Fruit fly (Drosophila melanogaster) whole organism, embryonic: ENCODE results near the gene CG7841.
A peak's percentile ranks its signal among the peaks of the same experiment; 100 is the strongest.

ENCODE experiments used
- Atf6 ChIP-seq: fragments of 200-800 bp; sonication (Bioruptor generic); IDR thresholded peaks from 2 replicates; pipeline ENCODE4 v1.3.6; 2022; ENCODE audit warnings: missing biosample characterization, missing genetic modification characterization
- CG10654 ChIP-seq: fragments of 200-800 bp; sonication (Bioruptor generic); optimal IDR thresholded peaks from 2 replicates; lab custom pipeline; 2016; ENCODE audit warnings: missing biosample characterization, missing genetic modification characterization
- CG11560 ChIP-seq: fragments of 200-800 bp; sonication (Bioruptor generic); IDR thresholded peaks from 3 replicates; pipeline ENCODE4 v1.3.6; 2022; ENCODE audit warnings: missing biosample characterization, missing genetic modification characterization
- CG12071 ChIP-seq: fragments of 200-800 bp; sonication (Bioruptor generic); optimal IDR thresholded peaks from 3 replicates; lab custom pipeline; 2018; ENCODE audit warnings: missing biosample characterization, mild to moderate bottlenecking, missing genetic modification characterization
- CG12391 ChIP-seq: fragments of 200-800 bp; sonication (Bioruptor generic); optimal IDR thresholded peaks from 3 replicates; lab custom pipeline; 2018; ENCODE audit warnings: missing biosample characterization, mild to moderate bottlenecking, missing genetic modification characterization, moderate library complexity
- CG15514 ChIP-seq: fragments of 200-800 bp; sonication (Bioruptor generic); optimal IDR thresholded peaks from 3 replicates; lab custom pipeline; 2017; ENCODE audit warnings: missing biosample characterization, missing genetic modification characterization, mild to moderate bottlenecking, moderate library complexity, missing genetic modification reagents
- CG17361 ChIP-seq: fragments of 200-800 bp; sonication (Bioruptor generic); IDR thresholded peaks from 3 replicates; pipeline ENCODE4 v1.3.6; 2022; ENCODE audit warnings: missing biosample characterization, missing genetic modification characterization
- CG17385 ChIP-seq: fragments of 200-800 bp; sonication (Bioruptor generic); optimal IDR thresholded peaks from 3 replicates; lab custom pipeline; 2018; ENCODE audit warnings: missing biosample characterization, mild to moderate bottlenecking, missing genetic modification characterization
- CG17829 ChIP-seq: fragments of 200-800 bp; optimal IDR thresholded peaks from 2 replicates; lab custom pipeline; 2019; ENCODE audit warnings: missing biosample characterization, mild to moderate bottlenecking, missing genetic modification characterization, moderate library complexity
- CG3407 ChIP-seq: fragments of 200-800 bp; sonication (Bioruptor generic); optimal IDR thresholded peaks from 2 replicates; lab custom pipeline; 2018; ENCODE audit warnings: missing biosample characterization, mild to moderate bottlenecking, missing genetic modification characterization
- CG4707 ChIP-seq: fragments of 200-800 bp; sonication (Bioruptor generic); optimal IDR thresholded peaks from 2 replicates; lab custom pipeline; 2018; ENCODE audit warnings: missing biosample characterization, mild to moderate bottlenecking, missing genetic modification characterization, moderate library complexity
- CG8388 ChIP-seq: fragments of 200-800 bp; sonication (Bioruptor generic); optimal IDR thresholded peaks from 2 replicates; lab custom pipeline; 2019; ENCODE audit warnings: missing biosample characterization, mild to moderate bottlenecking, missing genetic modification characterization, moderate library complexity
- CG8944 ChIP-seq: fragments of 200-800 bp; sonication (Bioruptor generic); optimal IDR thresholded peaks from 3 replicates; lab custom pipeline; 2016; ENCODE audit warnings: missing biosample characterization, missing genetic modification characterization
- Dfd ChIP-seq, 2 experiments: fragments of >200 bp; optimal IDR thresholded peaks; 2 replicates each; lab custom pipeline; 2017; ENCODE audit warnings: missing biosample characterization in 2 of 2, missing genetic modification characterization in 2 of 2
- Doc3 ChIP-seq: fragments of 200-800 bp; sonication (Bioruptor generic); IDR thresholded peaks from 3 replicates; pipeline ENCODE4 v1.3.6; 2022; ENCODE audit warnings: missing biosample characterization, missing genetic modification characterization; ENCODE audit not compliant: partially characterized antibody
- Drgx ChIP-seq: fragments of 200-800 bp; sonication (Bioruptor generic); IDR thresholded peaks from 2 replicates; pipeline ENCODE4 v1.3.6; 2022; ENCODE audit warnings: missing biosample characterization, missing genetic modification characterization
- HLH3B ChIP-seq: fragments of 200-800 bp; sonication (Bioruptor generic); IDR thresholded peaks from 2 replicates; pipeline ENCODE4 v1.3.6; 2022; ENCODE audit warnings: missing biosample characterization, missing genetic modification characterization
- HLH4C ChIP-seq: fragments of 200-800 bp; sonication (Bioruptor generic); IDR thresholded peaks from 3 replicates; pipeline ENCODE4 v1.3.6; 2022; ENCODE audit warnings: missing biosample characterization, missing genetic modification characterization; ENCODE audit not compliant: partially characterized antibody
- Hand ChIP-seq: fragments of 200-800 bp; sonication (Bioruptor generic); optimal IDR thresholded peaks from 2 replicates; lab custom pipeline; 2017; ENCODE audit warnings: mild to moderate bottlenecking, missing biosample characterization, missing genetic modification reagents, missing genetic modification characterization
- NC2α ChIP-seq: fragments of 200-800 bp; sonication (Bioruptor generic); optimal IDR thresholded peaks from 2 replicates; lab custom pipeline; 2016; ENCODE audit warnings: missing biosample characterization, missing genetic modification characterization
- NC2β ChIP-seq: fragments of 200-800 bp; sonication (Bioruptor generic); optimal IDR thresholded peaks from 2 replicates; lab custom pipeline; 2016; ENCODE audit warnings: missing biosample characterization, missing genetic modification characterization
- Oaz ChIP-seq: fragments of 200-800 bp; sonication (Bioruptor generic); IDR thresholded peaks from 2 replicates; pipeline ENCODE4 v1.3.6; 2022; ENCODE audit warnings: missing biosample characterization, missing genetic modification characterization
- Poxn ChIP-seq: fragments of 200-800 bp; sonication (Bioruptor generic); IDR thresholded peaks from 2 replicates; pipeline ENCODE4 v1.3.6; 2022; ENCODE audit warnings: missing biosample characterization, missing genetic modification characterization
- Rx ChIP-seq: fragments of 200-800 bp; sonication (Bioruptor generic); IDR thresholded peaks from 2 replicates; pipeline ENCODE4 v1.3.6; 2022; ENCODE audit warnings: missing biosample characterization, missing genetic modification characterization
- Sox100B ChIP-seq: fragments of 200-800 bp; sonication (Bioruptor generic); optimal IDR thresholded peaks from 3 replicates; lab custom pipeline; 2018; ENCODE audit warnings: missing biosample characterization, mild to moderate bottlenecking, missing genetic modification characterization
- Stat92E ChIP-seq, 3 experiments: fragments of >200 bp in 2 of 3; fragments of 200-800 bp in 1 of 3; sonication (Bioruptor generic) in 1 of 3; optimal IDR thresholded peaks; 2 replicates each; lab custom pipeline; 2017 to 2019; ENCODE audit warnings: missing biosample characterization in 3 of 3, missing genetic modification characterization in 3 of 3, mild to moderate bottlenecking in 1 of 3, moderate library complexity in 1 of 3
- abd-A ChIP-seq: fragments of 200-800 bp; sonication (Bioruptor generic); optimal IDR thresholded peaks from 3 replicates; lab custom pipeline; 2019; ENCODE audit warnings: missing biosample characterization, mild to moderate bottlenecking, missing genetic modification characterization, moderate library complexity
- ara ChIP-seq: fragments of 200-800 bp; sonication (Bioruptor generic); IDR thresholded peaks from 2 replicates; pipeline ENCODE4 v1.3.6; 2022; ENCODE audit warnings: missing biosample characterization, missing genetic modification characterization
- bigmax ChIP-seq: fragments of 200-800 bp; sonication (Bioruptor generic); optimal IDR thresholded peaks from 2 replicates; lab custom pipeline; 2018; ENCODE audit warnings: missing biosample characterization, mild to moderate bottlenecking, missing genetic modification characterization
- chinmo ChIP-seq: fragments of 200-800 bp; sonication (Bioruptor generic); IDR thresholded peaks from 4 replicates; pipeline ENCODE4 v1.3.6; 2022; ENCODE audit warnings: missing biosample characterization, missing genetic modification characterization; ENCODE audit not compliant: partially characterized antibody
- ci ChIP-seq: fragments of 200-800 bp; sonication (Bioruptor generic); IDR thresholded peaks from 3 replicates; pipeline ENCODE4 v1.3.6; 2022; ENCODE audit warnings: missing biosample characterization, missing genetic modification characterization
- eyg ChIP-seq: fragments of 200-800 bp; sonication (Bioruptor generic); optimal IDR thresholded peaks from 3 replicates; lab custom pipeline; 2016; ENCODE audit warnings: missing biosample characterization, missing genetic modification characterization
- ftz-f1 ChIP-seq: fragments of 200-800 bp; sonication (Bioruptor generic); optimal IDR thresholded peaks from 2 replicates; lab custom pipeline; 2016; ENCODE audit warnings: missing biosample characterization, missing genetic modification characterization
- hbn ChIP-seq: fragments of 200-800 bp; sonication (Bioruptor generic); IDR thresholded peaks from 2 replicates; pipeline ENCODE4 v1.3.6; 2022; ENCODE audit warnings: missing biosample characterization, missing genetic modification characterization; ENCODE audit not compliant: partially characterized antibody
- jumu ChIP-seq: fragments of 200-800 bp; sonication (Bioruptor generic); optimal IDR thresholded peaks from 3 replicates; lab custom pipeline; 2016; ENCODE audit warnings: missing biosample characterization, missing genetic modification characterization
- knrl ChIP-seq: fragments of 200-800 bp; sonication (Bioruptor generic); IDR thresholded peaks from 3 replicates; pipeline ENCODE4 v1.3.6; 2022; ENCODE audit warnings: missing biosample characterization, missing genetic modification characterization; ENCODE audit not compliant: partially characterized antibody
- mirr ChIP-seq: fragments of 200-800 bp; sonication (Bioruptor generic); optimal IDR thresholded peaks from 3 replicates; lab custom pipeline; 2018; ENCODE audit warnings: missing biosample characterization, mild to moderate bottlenecking, missing genetic modification characterization
- odd ChIP-seq: fragments of 200-800 bp; sonication (Bioruptor generic); optimal IDR thresholded peaks from 2 replicates; lab custom pipeline; 2017; ENCODE audit warnings: missing biosample characterization, mild to moderate bottlenecking, missing genetic modification characterization
- pita ChIP-seq: fragments of 200-800 bp; sonication (Bioruptor generic); optimal IDR thresholded peaks from 2 replicates; lab custom pipeline; 2017; ENCODE audit warnings: missing biosample characterization, mild to moderate bottlenecking, missing genetic modification characterization
- prd ChIP-seq, 3 experiments: fragments of >200 bp in 2 of 3; fragments of 200-800 bp in 1 of 3; sonication (Bioruptor generic) in 1 of 3; optimal IDR thresholded peaks in 2 of 3; IDR thresholded peaks in 1 of 3; 2 replicates in 2 of 3; 3 replicates in 1 of 3; pipeline versions ENCODE4 v1.3.6 to Lab custom; 2017 to 2022; ENCODE audit warnings: missing biosample characterization in 1 of 3, missing genetic modification characterization in 1 of 3
- sima ChIP-seq: fragments of 200-800 bp; sonication (Bioruptor generic); optimal IDR thresholded peaks from 2 replicates; lab custom pipeline; 2016; ENCODE audit warnings: missing biosample characterization, missing genetic modification characterization
- sob ChIP-seq: fragments of 200-800 bp; sonication (Bioruptor generic); IDR thresholded peaks from 2 replicates; pipeline ENCODE4 v1.3.6; 2022; ENCODE audit warnings: missing biosample characterization, missing genetic modification characterization
- stc ChIP-seq: fragments of 200-800 bp; sonication (Bioruptor generic); IDR thresholded peaks from 2 replicates; pipeline ENCODE4 v1.3.6; 2022; ENCODE audit warnings: missing biosample characterization, missing genetic modification characterization
- tll ChIP-seq, 2 experiments: fragments of 200-800 bp in 1 of 2; fragments of >200 bp in 1 of 2; sonication (Bioruptor generic) in 1 of 2; optimal IDR thresholded peaks; 2 replicates each; lab custom pipeline; 2017 to 2019; ENCODE audit warnings: missing biosample characterization in 2 of 2, missing genetic modification characterization in 2 of 2, mild to moderate bottlenecking in 1 of 2, moderate library complexity in 1 of 2
- wek ChIP-seq: fragments of 200-800 bp; sonication (Bioruptor generic); optimal IDR thresholded peaks from 3 replicates; lab custom pipeline; 2018; ENCODE audit warnings: missing biosample characterization, mild to moderate bottlenecking, missing genetic modification characterization, moderate library complexity
- z ChIP-seq: fragments of 200-800 bp; sonication (Bioruptor generic); IDR thresholded peaks from 3 replicates; pipeline ENCODE4 v1.3.6; 2022; ENCODE audit warnings: missing biosample characterization, missing genetic modification characterization

CG7841 gene

DNA sequence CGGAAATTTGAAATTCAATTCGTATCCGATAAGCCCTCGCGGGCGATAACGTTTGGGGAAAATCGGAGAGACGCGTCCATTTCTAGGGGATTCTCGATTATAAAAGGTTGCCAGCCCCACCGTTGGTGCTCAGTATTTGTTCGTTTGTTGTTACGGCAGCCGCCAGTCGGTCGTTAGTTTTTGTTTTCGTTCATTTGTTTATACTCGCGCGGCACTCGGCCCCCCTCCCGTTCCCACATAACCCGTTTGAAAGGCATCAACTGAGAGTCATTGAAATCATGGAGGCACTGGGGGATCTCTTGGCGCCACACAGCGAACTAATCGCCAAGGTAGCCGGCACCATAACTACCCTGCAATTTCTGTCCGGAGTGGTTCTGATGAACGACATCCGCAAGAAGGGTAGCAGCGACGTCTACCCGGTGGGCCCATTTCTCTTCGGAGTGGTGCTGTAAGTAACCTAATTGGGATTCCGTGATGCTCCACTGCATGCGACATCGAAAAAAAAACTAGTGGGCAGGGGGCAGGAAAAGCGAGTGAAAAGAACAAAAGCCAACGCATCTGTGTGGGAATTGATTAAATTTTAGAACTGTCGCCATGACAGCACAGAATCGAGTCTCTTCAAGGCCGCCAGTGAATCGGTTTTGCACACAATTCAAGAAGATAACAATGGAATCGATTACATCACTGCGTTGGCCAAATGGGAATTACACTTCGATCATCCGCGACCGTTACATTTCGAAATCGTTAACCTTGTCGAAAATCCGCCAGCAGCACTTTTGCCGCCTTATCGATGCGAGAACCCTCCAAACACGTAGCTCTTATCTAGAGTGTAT lies 7.0 kb downstream of the CG7841 start, which contains the start of gene CG7272 (continued):
- peak; percentile 15; the same call in 1 of the 2 replicates for TF ChIP-seq sob (GFP tag; lab: Robert Waterston, UW)
- TF ChIP-seq CG12071: peak; percentile 5
- peak; percentile 15; the same call in 1 of the 2 replicates for TF ChIP-seq Drgx (GFP tag; lab: Robert Waterston, UW)
- peak; percentile 20; the same call in 1 of the 2 replicates for TF ChIP-seq Atf6
- peak; percentile 65 for TF ChIP-seq mirr (GFP tag; lab: Kevin White, UChicago)
- TF ChIP-seq ftz-f1: peak; percentile 84
- TF ChIP-seq CG11560 (tag; lab: Robert Waterston, UW): no peak

DNA sequence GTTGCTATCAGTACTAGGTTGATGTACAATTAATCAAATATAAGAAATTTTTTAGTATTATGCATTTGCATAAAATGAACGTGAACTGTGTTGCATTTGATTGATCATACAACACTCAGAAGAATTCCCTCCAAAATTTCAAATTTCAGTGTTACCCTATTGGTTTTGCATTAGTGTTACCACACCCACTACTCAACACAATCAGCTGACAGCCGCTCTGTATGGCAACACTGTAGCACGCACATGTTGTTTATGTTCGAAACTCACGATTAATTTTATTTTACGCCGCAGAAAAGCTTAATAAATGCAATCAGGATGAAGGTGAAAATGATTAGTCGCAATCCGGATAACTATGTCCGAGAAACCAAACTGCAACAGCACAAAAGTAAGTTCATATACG lies 9.3 kb downstream of the CG7841 start, which contains the start of gene CG7275:
CG7275 (plus strand) TSS at position 215 of the 400 bp plus-strand sequence.
- no peak for TF ChIP-seq abd-A (tag; lab: Kevin White, UChicago)
- TF ChIP-seq CG15514 (GFP tag; lab: Kevin White, UChicago): peak; percentile 57
- TF ChIP-seq Hand: no peak
- no peak for TF ChIP-seq CG17361 (GFP tag; lab: Robert Waterston, UW)
- TF ChIP-seq hbn (GFP tag; lab: Robert Waterston, UW): peak; percentile 30; the same call in 1 of the 2 replicates
- TF ChIP-seq CG4707 (GFP tag; lab: Kevin White, UChicago): no peak
- TF ChIP-seq eyg (GFP tag; lab: Kevin White, UChicago): no peak
- TF ChIP-seq CG8388 (GFP tag; lab: Kevin White, UChicago): no peak
- no peak for TF ChIP-seq CG3407 (GFP tag; lab: Kevin White, UChicago)
- TF ChIP-seq knrl (GFP tag; lab: Robert Waterston, UW): peak; percentile 46; the same call in 2 of the 3 replicates
- no peak for TF ChIP-seq Rx
- TF ChIP-seq jumu: no peak
- TF ChIP-seq NC2α (GFP tag; lab: Kevin White, UChicago): no peak
- TF ChIP-seq ara (GFP tag; lab: Robert Waterston, UW): no peak
- no peak for TF ChIP-seq Stat92E (GFP tag; optimal IDR thresholded peaks at IDR 0.05; lab: Kevin White, UChicago)
- TF ChIP-seq Doc3 (GFP tag; lab: Robert Waterston, UW): no peak
- no peak for TF ChIP-seq chinmo (GFP tag; lab: Robert Waterston, UW)
- TF ChIP-seq prd (optimal IDR thresholded peaks at IDR 0.05; lab: Kevin White, UChicago): no peak
- TF ChIP-seq prd (GFP tag; IDR thresholded peaks at IDR 0.05; lab: Robert Waterston, UW): no peak
- 0 out of 3 replicates have a peak, but pooled peaks have one; percentile 48 for TF ChIP-seq HLH4C (GFP tag; lab: Robert Waterston, UW)
- no peak for TF ChIP-seq CG10654 (GFP tag; lab: Kevin White, UChicago)
- peak; percentile 5 for TF ChIP-seq CG12391
- TF ChIP-seq NC2β: no peak
- no peak for TF ChIP-seq CG8944
- TF ChIP-seq sima (GFP tag; lab: Kevin White, UChicago): no peak
- TF ChIP-seq Dfd (GFP tag; optimal IDR thresholded peaks at IDR 0.05; lab: Kevin White, UChicago): no peak
- peak; percentile 42; the same call in 1 of the 3 replicates for TF ChIP-seq ci (GFP tag; lab: Robert Waterston, UW)
- no peak for TF ChIP-seq CG11560 (tag; lab: Robert Waterston, UW)
- TF ChIP-seq CG17829: peak; percentile 9
- no peak for TF ChIP-seq stc (GFP tag; lab: Robert Waterston, UW)
- TF ChIP-seq CG17385: no peak
- no peak for TF ChIP-seq wek (GFP tag; lab: Kevin White, UChicago)
- TF ChIP-seq z: no peak
- TF ChIP-seq odd (GFP tag; lab: Kevin White, UChicago): no peak
- TF ChIP-seq Oaz (GFP tag; lab: Robert Waterston, UW): no peak
- TF ChIP-seq bigmax (GFP tag; lab: Kevin White, UChicago): peak; percentile 28
- TF ChIP-seq HLH3B (GFP tag; lab: Robert Waterston, UW): no peak
- TF ChIP-seq tll (GFP tag; optimal IDR thresholded peaks at IDR 0.05; lab: Kevin White, UChicago): no peak
- no peak for TF ChIP-seq Poxn (GFP tag; lab: Robert Waterston, UW)
- TF ChIP-seq Sox100B: no peak
- no peak for TF ChIP-seq pita (GFP tag; lab: Kevin White, UChicago)
